Fruit fly (Drosophila melanogaster): ENCODE results near the gene ATPsyngamma.

dm6 chr3R:29760042-29760441 is 11.1 kb upstream of the ATPsyngamma start:
- TF ChIP-seq CTCF (optimal IDR thresholded peaks at IDR 0.05) (no peak), CG8478 (optimal IDR thresholded peaks at IDR 0.05) (no peak)

Measured in S2 (cell line).